Fruit fly (Drosophila melanogaster): ENCODE measurements around the gene Alp12.

The Alp12 gene

DNA sequence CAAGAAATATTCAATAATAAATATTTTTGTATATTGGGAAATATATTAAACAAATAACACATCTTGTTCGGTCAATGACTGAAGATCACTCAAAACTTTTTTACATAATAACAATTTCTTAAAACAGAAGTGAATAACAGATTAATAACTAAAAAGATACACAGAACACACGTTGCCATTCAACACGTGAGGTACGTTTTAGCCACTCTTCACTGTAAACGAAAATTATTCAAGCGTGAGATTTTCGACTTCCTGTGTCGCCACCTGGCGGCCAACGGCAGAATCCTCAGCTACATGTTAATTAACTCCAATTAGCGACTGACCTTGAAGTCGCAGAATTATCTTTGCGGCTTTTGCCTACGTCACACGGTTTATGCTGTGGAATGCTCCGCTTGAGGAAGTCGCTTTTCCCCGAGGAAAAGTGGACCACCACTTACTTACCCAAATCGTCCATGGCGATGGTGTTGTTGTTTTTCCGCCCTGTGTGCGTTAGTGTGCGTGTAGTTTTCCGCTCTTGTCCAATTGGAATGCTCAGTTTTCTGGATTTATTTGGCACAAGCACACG is 2.0 kb downstream of the Alp12 start (continued):
- no peak for TF ChIP-seq unc-4 (GFP tag; IDR thresholded peaks at IDR 0.05; ENCODE audit: partially characterized antibody)
- TF ChIP-seq CG7372 (GFP tag; IDR thresholded peaks at IDR 0.05) = peak; percentile 30; the same call in 1 of the 2 replicates
- TF ChIP-seq bcd (GFP tag; optimal IDR thresholded peaks at IDR 0.05) = peak; percentile 70
- TF ChIP-seq Vsx1 (GFP tag; optimal IDR thresholded peaks at IDR 0.05) = peak; percentile 88
- peak; percentile 45 for TF ChIP-seq Dip3 (GFP tag; optimal IDR thresholded peaks at IDR 0.05)
- TF ChIP-seq CG17385 (GFP tag; optimal IDR thresholded peaks at IDR 0.05) = peak; percentile 62
- TF ChIP-seq CG7745 (tag; optimal IDR thresholded peaks at IDR 0.05) = peak; percentile 95
- TF ChIP-seq CG16863 (GFP tag; optimal IDR thresholded peaks at IDR 0.05) = peak; percentile 39
- peak; percentile 80 for TF ChIP-seq zen (tag; optimal IDR thresholded peaks at IDR 0.05)
- peak; percentile 20 for TF ChIP-seq Lhr (GFP tag; optimal IDR thresholded peaks at IDR 0.05)
- TF ChIP-seq CG11560 (tag; IDR thresholded peaks at IDR 0.05) = 0 out of 3 replicates have a peak, but pooled peaks have one; percentile 11
- TF ChIP-seq pfk (GFP tag; optimal IDR thresholded peaks at IDR 0.05) = no peak
- TF ChIP-seq ATbp (GFP tag; optimal IDR thresholded peaks at IDR 0.05) = peak; percentile 60
- no peak for TF ChIP-seq sqz (GFP tag; optimal IDR thresholded peaks at IDR 0.05)
- peak; percentile 59 for TF ChIP-seq pb (GFP tag; optimal IDR thresholded peaks at IDR 0.05)
- TF ChIP-seq dmrt11E (tag; optimal IDR thresholded peaks at IDR 0.05) = peak; percentile 63
- peak; percentile 70; the same call in 2 of the 3 replicates for TF ChIP-seq CG11456 (GFP tag; IDR thresholded peaks at IDR 0.05)
- TF ChIP-seq abd-A (tag; optimal IDR thresholded peaks at IDR 0.05) = no peak
- TF ChIP-seq CG2889 (GFP tag; IDR thresholded peaks at IDR 0.05) = no peak
- peak; percentile 74 for TF ChIP-seq nmo (GFP tag; optimal IDR thresholded peaks at IDR 0.05)
- TF ChIP-seq org-1 (GFP tag; optimal IDR thresholded peaks at IDR 0.05) = peak; percentile 66
- TF ChIP-seq da (GFP tag; optimal IDR thresholded peaks at IDR 0.05) = no peak
- no peak for TF ChIP-seq Sry-δ (GFP tag; optimal IDR thresholded peaks at IDR 0.05)
- peak; percentile 12 for TF ChIP-seq lbe (GFP tag; optimal IDR thresholded peaks at IDR 0.05)
- peak; percentile 18 for TF ChIP-seq CG15601 (tag; optimal IDR thresholded peaks at IDR 0.05)
- TF ChIP-seq CG4820 (GFP tag; optimal IDR thresholded peaks at IDR 0.05) = peak; percentile 40
- TF ChIP-seq CG9817 (tag; optimal IDR thresholded peaks at IDR 0.05) = peak; percentile 61
- TF ChIP-seq nerfin-1 (tag; optimal IDR thresholded peaks at IDR 0.05) = peak; percentile 91
- TF ChIP-seq Dp (GFP tag; optimal IDR thresholded peaks at IDR 0.05) = no peak
- TF ChIP-seq CG18262 (tag; optimal IDR thresholded peaks at IDR 0.05) = peak; percentile 80
- TF ChIP-seq ap (GFP tag; IDR thresholded peaks at IDR 0.05) = peak; percentile 46; the same call in 1 of the 2 replicates
- TF ChIP-seq lab (GFP tag; optimal IDR thresholded peaks at IDR 0.05) = peak; percentile 86
- peak; percentile 55 for TF ChIP-seq Side (GFP tag; optimal IDR thresholded peaks at IDR 0.05)
- TF ChIP-seq mld (GFP tag; IDR thresholded peaks at IDR 0.05; ENCODE audit: partially characterized antibody) = no peak
- TF ChIP-seq bowl (GFP tag; IDR thresholded peaks at IDR 0.05) = no peak
- TF ChIP-seq slou (GFP tag; optimal IDR thresholded peaks at IDR 0.05) = peak; percentile 44
- TF ChIP-seq kay (GFP tag; optimal IDR thresholded peaks at IDR 0.05) = no peak
- peak; percentile 29 for TF ChIP-seq CHES-1-like (GFP tag; optimal IDR thresholded peaks at IDR 0.05)
- peak; percentile 15 for TF ChIP-seq Dad (GFP tag; optimal IDR thresholded peaks at IDR 0.05)
- peak; percentile 36 for TF ChIP-seq CG17802 (tag; optimal IDR thresholded peaks at IDR 0.05)
- peak in 1 of 2 experiments; percentile 58 for TF ChIP-seq chif (GFP tag; optimal IDR thresholded peaks at IDR 0.05)
- 0 out of 2 replicates have a peak, but pooled peaks have one; percentile 35 for TF ChIP-seq aop (GFP tag; IDR thresholded peaks at IDR 0.05)
- peak; percentile 76 for TF ChIP-seq CoRest (tag; optimal IDR thresholded peaks at IDR 0.05)
- TF ChIP-seq CG5953 (GFP tag; IDR thresholded peaks at IDR 0.05) = 0 out of 2 replicates have a peak, but pooled peaks have one; percentile 7
- TF ChIP-seq Mrtf (GFP tag; IDR thresholded peaks at IDR 0.05) = 0 out of 3 replicates have a peak, but pooled peaks have one; percentile 32
- TF ChIP-seq Hsf (GFP tag; optimal IDR thresholded peaks at IDR 0.05) = peak; percentile 68
- TF ChIP-seq Stat92E (GFP tag; optimal IDR thresholded peaks at IDR 0.05) = no peak
- peak; percentile 69 for TF ChIP-seq tap (tag; optimal IDR thresholded peaks at IDR 0.05)
- peak; percentile 59 for TF ChIP-seq CG10959 (GFP tag; IDR thresholded peaks at IDR 0.05)

Data from whole organism, embryonic.